Fruit fly (Drosophila melanogaster): Measurements from ENCODE around the gene ftz.

Gene ftz

DNA sequence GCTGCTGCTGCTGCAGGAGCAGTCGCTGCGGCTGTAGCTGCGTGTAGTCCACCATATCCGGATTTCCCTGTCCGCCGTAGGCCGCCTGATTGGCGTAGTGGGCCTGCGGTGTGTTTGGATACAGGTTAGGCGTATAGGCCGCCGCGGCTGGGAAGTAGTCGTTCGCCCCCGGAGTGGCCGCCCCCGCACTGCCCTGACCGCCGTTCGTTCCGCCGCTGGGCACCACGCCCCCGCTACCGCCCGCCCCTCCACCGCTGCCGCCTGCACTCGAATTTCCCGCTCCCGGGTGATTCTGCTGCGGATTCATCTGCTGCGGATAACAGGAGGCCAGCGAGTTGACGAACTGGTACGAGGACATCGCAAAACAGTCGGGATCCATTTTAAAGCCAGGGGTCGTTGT is 22.3 kb upstream of the ftz start:
- TF ChIP-seq psq (optimal IDR thresholded peaks at IDR 0.05) (no peak), ttk (optimal IDR thresholded peaks at IDR 0.05) (no peak), insv (optimal IDR thresholded peaks at IDR 0.05) (no peak), h (optimal IDR thresholded peaks at IDR 0.05) (no peak)

dm6 chr3R:6845477-6846196 is 18.5 kb upstream of the ftz start:
- TF ChIP-seq insv (optimal IDR thresholded peaks at IDR 0.05): no peak
- TF ChIP-seq h (optimal IDR thresholded peaks at IDR 0.05): no peak
- no peak for TF ChIP-seq Sin3A (optimal IDR thresholded peaks at IDR 0.05)
- no peak for TF ChIP-seq ttk (optimal IDR thresholded peaks at IDR 0.05)
- no peak for TF ChIP-seq Myc (optimal IDR thresholded peaks at IDR 0.05)
- TF ChIP-seq psq (optimal IDR thresholded peaks at IDR 0.05): no peak

- TF ChIP-seq ttk (optimal IDR thresholded peaks at IDR 0.05) (no peak), Sin3A (optimal IDR thresholded peaks at IDR 0.05) (no peak), Myc (optimal IDR thresholded peaks at IDR 0.05) (no peak), psq (optimal IDR thresholded peaks at IDR 0.05) (no peak), insv (optimal IDR thresholded peaks at IDR 0.05) (no peak), h (optimal IDR thresholded peaks at IDR 0.05) (no peak)
Measured at dm6 chr3R:6848595-6848994, 15.5 kb upstream of the ftz start.

DNA sequence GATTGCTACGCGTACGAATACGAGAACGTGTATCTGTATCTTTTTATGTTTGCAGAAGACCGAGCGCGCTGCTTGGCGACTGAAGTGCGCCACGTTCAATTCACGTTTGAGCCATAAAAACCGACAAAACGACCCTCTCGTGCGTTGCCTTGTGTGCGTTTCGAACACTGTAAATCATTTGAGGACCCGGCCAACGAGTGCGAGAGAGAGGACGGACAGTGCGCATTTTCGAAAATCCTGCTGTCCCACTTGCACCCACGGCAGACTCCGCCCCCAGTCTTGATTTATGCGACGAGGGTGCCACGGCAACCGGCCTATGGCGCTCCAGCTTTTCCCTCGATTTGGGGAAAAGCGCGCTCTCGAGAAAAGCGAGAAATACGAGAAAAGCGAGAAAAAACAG is 14.3 kb upstream of the ftz start, which contains the start of gene Scr:
TSS of gene Scr (minus strand) at position 116 of the 400 bp plus-strand sequence.
- TF ChIP-seq psq (optimal IDR thresholded peaks at IDR 0.05) (no peak), Myc (optimal IDR thresholded peaks at IDR 0.05) (no peak)

DNA sequence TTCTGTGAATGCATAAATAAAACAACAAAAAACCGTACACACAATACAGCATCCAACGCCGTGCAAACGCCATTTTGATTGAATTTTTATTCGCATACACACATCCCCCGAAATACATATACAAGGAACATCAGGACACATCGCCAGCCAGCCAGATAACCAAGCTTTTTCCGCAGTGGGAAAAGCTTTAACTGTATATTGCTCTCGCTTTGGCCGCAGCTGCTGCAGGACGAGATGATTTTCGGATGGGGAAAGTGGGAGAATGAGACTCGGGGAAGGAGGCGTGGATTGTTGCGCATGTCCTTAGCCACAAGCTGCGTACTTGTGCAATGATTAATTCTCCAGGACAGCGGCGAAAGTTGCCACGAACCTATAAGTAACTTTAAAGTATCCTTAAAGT is 11.1 kb upstream of the ftz start:
- TF ChIP-seq ttk (optimal IDR thresholded peaks at IDR 0.05) (no peak), Myc (optimal IDR thresholded peaks at IDR 0.05) (no peak), insv (optimal IDR thresholded peaks at IDR 0.05) (no peak), h (optimal IDR thresholded peaks at IDR 0.05) (no peak), psq (optimal IDR thresholded peaks at IDR 0.05) (no peak), Sin3A (optimal IDR thresholded peaks at IDR 0.05) (no peak)

dm6 chr3R:6853672-6854071 is 10.5 kb upstream of the ftz start:
- TF ChIP-seq insv (optimal IDR thresholded peaks at IDR 0.05) (no peak), Myc (optimal IDR thresholded peaks at IDR 0.05) (no peak), psq (optimal IDR thresholded peaks at IDR 0.05) (no peak), h (optimal IDR thresholded peaks at IDR 0.05) (no peak), ttk (optimal IDR thresholded peaks at IDR 0.05) (no peak), Sin3A (optimal IDR thresholded peaks at IDR 0.05) (no peak)

DNA sequence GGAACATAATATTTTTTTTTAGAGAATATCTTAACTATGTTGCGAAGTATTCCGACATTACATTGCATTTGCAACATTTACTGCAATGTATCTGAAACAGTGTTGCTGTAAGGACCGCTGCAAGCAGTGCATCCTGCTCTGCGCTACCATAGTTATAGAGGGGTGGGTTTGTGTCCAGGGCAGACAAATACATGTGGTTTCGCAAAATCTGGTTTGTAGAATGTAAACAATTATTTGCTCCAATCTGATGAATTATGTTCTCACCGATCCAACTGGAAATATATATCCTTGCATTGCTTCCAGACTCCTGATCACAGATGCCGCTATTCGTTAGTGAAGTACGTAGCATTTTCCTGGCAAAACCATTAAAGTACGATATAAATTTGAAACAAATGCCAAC is 9.8 kb upstream of the ftz start:
- no peak for TF ChIP-seq ttk (optimal IDR thresholded peaks at IDR 0.05)
- TF ChIP-seq psq (optimal IDR thresholded peaks at IDR 0.05): no peak
- TF ChIP-seq insv (optimal IDR thresholded peaks at IDR 0.05): no peak
- no peak for TF ChIP-seq Sin3A (optimal IDR thresholded peaks at IDR 0.05)
- no peak for TF ChIP-seq h (optimal IDR thresholded peaks at IDR 0.05)
- TF ChIP-seq Myc (optimal IDR thresholded peaks at IDR 0.05): no peak

DNA sequence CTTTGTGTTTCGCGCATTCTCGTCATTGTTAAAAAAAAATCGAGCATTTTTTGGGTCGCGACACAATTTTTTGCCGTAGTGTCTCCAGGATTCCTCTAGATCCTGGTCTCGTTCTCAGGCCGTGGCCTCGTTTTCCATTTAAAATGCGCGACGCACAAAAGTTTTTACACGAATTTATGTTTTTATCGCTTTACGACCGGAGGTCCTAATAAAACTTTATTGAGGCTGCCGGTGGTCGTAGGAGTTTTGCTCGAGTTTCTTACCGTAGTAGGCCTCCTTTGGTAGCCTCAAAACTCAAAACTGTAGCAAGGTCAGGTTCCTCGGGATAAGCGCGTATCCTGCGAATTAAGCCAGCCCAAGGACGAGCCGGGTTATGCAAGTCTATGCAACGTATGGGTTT is 6.7 kb upstream of the ftz start:
- no peak for TF ChIP-seq h (optimal IDR thresholded peaks at IDR 0.05)
- TF ChIP-seq psq (optimal IDR thresholded peaks at IDR 0.05): no peak
- TF ChIP-seq Sin3A (optimal IDR thresholded peaks at IDR 0.05): no peak
- TF ChIP-seq Myc (optimal IDR thresholded peaks at IDR 0.05): no peak
- no peak for TF ChIP-seq insv (optimal IDR thresholded peaks at IDR 0.05)
- no peak for TF ChIP-seq ttk (optimal IDR thresholded peaks at IDR 0.05)

- no peak for TF ChIP-seq Myc (optimal IDR thresholded peaks at IDR 0.05)
- no peak for TF ChIP-seq ttk (optimal IDR thresholded peaks at IDR 0.05)
- TF ChIP-seq Sin3A (optimal IDR thresholded peaks at IDR 0.05): no peak
- no peak for TF ChIP-seq psq (optimal IDR thresholded peaks at IDR 0.05)
Measured at dm6 chr3R:6858997-6859396, 5.1 kb upstream of the ftz start.

dm6 chr3R:6860042-6860441 is 4.1 kb upstream of the ftz start:
- TF ChIP-seq Sin3A (optimal IDR thresholded peaks at IDR 0.05) (no peak), psq (optimal IDR thresholded peaks at IDR 0.05) (no peak), h (optimal IDR thresholded peaks at IDR 0.05) (no peak), Myc (optimal IDR thresholded peaks at IDR 0.05) (no peak), insv (optimal IDR thresholded peaks at IDR 0.05) (no peak), ttk (optimal IDR thresholded peaks at IDR 0.05) (no peak)

- no peak for TF ChIP-seq psq (optimal IDR thresholded peaks at IDR 0.05)
Measured at dm6 chr3R:6862577-6862976, 1.5 kb upstream of the ftz start.

DNA sequence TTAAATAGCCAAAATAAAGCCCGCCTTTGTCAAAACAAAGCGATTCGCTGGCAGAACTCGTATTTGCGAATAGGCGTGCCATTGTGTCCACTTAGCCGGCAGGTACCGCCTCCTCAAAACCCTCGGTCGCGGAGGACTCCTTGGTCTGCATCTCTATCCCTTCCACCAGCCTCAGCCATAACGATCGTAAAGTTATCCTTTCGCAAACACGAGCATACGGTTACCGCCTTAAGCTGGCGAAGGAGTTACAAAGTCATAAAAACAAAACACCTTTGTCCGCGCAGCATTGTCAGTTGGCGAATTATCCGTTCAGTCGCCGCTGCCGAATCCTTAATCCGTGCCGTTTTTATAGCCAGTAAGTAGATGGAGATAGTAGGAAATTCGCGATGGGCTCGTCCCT is 4.1 kb downstream of the ftz start:
- TF ChIP-seq ttk (optimal IDR thresholded peaks at IDR 0.05): no peak
- no peak for TF ChIP-seq psq (optimal IDR thresholded peaks at IDR 0.05)
- no peak for TF ChIP-seq Myc (optimal IDR thresholded peaks at IDR 0.05)
- TF ChIP-seq Sin3A (optimal IDR thresholded peaks at IDR 0.05): no peak
- no peak for TF ChIP-seq h (optimal IDR thresholded peaks at IDR 0.05)
- no peak for TF ChIP-seq insv (optimal IDR thresholded peaks at IDR 0.05)

- TF ChIP-seq Myc (optimal IDR thresholded peaks at IDR 0.05) (no peak), h (optimal IDR thresholded peaks at IDR 0.05) (no peak), insv (optimal IDR thresholded peaks at IDR 0.05) (no peak), psq (optimal IDR thresholded peaks at IDR 0.05) (no peak), ttk (optimal IDR thresholded peaks at IDR 0.05) (no peak), Sin3A (optimal IDR thresholded peaks at IDR 0.05) (no peak)
Measured at dm6 chr3R:6869297-6869696, 5.2 kb downstream of the ftz start.
